Worm (Caenorhabditis elegans) whole organism, L1 larva: Measurements from ENCODE around the gene pha-1.

Experiments
- C16A3.4 ChIP-seq: fragments of 150-350 bp; optimal IDR thresholded peaks from 2 replicates; lab custom pipeline; 2014; ENCODE audit warnings: missing biosample characterization, missing genetic modification characterization
- C34B4.2 ChIP-seq: sonication (generic microtip); optimal IDR thresholded peaks from 2 replicates; lab custom pipeline; 2017; ENCODE audit warnings: mild to moderate bottlenecking, missing genetic modification characterization, missing compliant biosample characterization
- F16B12.6 ChIP-seq: fragments of 150-350 bp; optimal IDR thresholded peaks from 2 replicates; lab custom pipeline; 2014; ENCODE audit warnings: missing biosample characterization, missing genetic modification characterization
- Y116A8C.19 ChIP-seq: sonication (generic microtip); optimal IDR thresholded peaks from 2 replicates; lab custom pipeline; 2016; ENCODE audit warnings: missing compliant biosample characterization, missing genetic modification characterization, borderline replicate concordance
- aha-1 ChIP-seq: fragments of 150-350 bp; optimal IDR thresholded peaks from 2 replicates; lab custom pipeline; 2014; ENCODE audit warnings: missing biosample characterization, missing genetic modification characterization
- alr-1 ChIP-seq: fragments of 200-800 bp; sonication (Bioruptor generic); optimal IDR thresholded peaks from 2 replicates; lab custom pipeline; 2018; ENCODE audit warnings: borderline replicate concordance, mild to moderate bottlenecking, missing genetic modification characterization, missing compliant biosample characterization
- ama-1 ChIP-seq: fragments of 150-350 bp; optimal IDR thresholded peaks from 2 replicates; lab custom pipeline; 2014
- blmp-1 ChIP-seq: fragments of 150-350 bp; optimal IDR thresholded peaks from 2 replicates; lab custom pipeline; 2014; ENCODE audit warnings: missing biosample characterization, missing genetic modification characterization
- ceh-8 ChIP-seq: fragments of 200-800 bp; sonication (Bioruptor generic); optimal IDR thresholded peaks from 2 replicates; lab custom pipeline; 2018; ENCODE audit warnings: mild to moderate bottlenecking, missing genetic modification characterization, moderate library complexity, missing compliant biosample characterization
- ceh-82 ChIP-seq, 3 experiments: fragments of 150-350 bp in 1 of 3; sonication (generic microtip) in 2 of 3; optimal IDR thresholded peaks; 2 replicates each; lab custom pipeline; 2014 to 2017; ENCODE audit warnings: missing biosample characterization in 3 of 3, missing genetic modification characterization in 3 of 3
- ceh-88 ChIP-seq: fragments of 200-800 bp; sonication (Bioruptor generic); IDR thresholded peaks from 2 replicates; pipeline ENCODE4 v1.3.6; 2022; ENCODE audit warnings: missing genetic modification characterization, missing compliant biosample characterization
- ceh-90 ChIP-seq: sonication (generic microtip); optimal IDR thresholded peaks from 2 replicates; lab custom pipeline; 2016; ENCODE audit warnings: missing genetic modification characterization, missing compliant biosample characterization
- dpl-1 ChIP-seq, 3 experiments: fragments of 150-350 bp in 2 of 3; sonication (generic microtip) in 1 of 3; optimal IDR thresholded peaks; 2 replicates each; lab custom pipeline; 2014 to 2017; ENCODE audit warnings: missing biosample characterization in 3 of 3, missing genetic modification characterization in 3 of 3, missing genetic modification reagents in 3 of 3
- dsc-1 ChIP-seq: sonication (generic microtip); optimal IDR thresholded peaks from 2 replicates; lab custom pipeline; 2016; ENCODE audit warnings: mild to moderate bottlenecking, missing genetic modification characterization, missing compliant biosample characterization
- efl-1 ChIP-seq, 4 experiments: fragments of 150-350 bp; optimal IDR thresholded peaks in 3 of 4; peaks in 1 of 4; 1 replicate in 1 of 4; 2 replicates in 3 of 4; lab custom pipeline; 2014; ENCODE audit warnings: missing biosample characterization in 2 of 4, missing genetic modification characterization in 2 of 4, missing genetic modification reagents in 2 of 4
- efl-3 ChIP-seq: fragments of 200-800 bp; sonication (Bioruptor generic); optimal IDR thresholded peaks from 2 replicates; lab custom pipeline; 2018; ENCODE audit warnings: mild to moderate bottlenecking, missing genetic modification characterization, missing compliant biosample characterization
- fkh-10 ChIP-seq: sonication (generic microtip); optimal IDR thresholded peaks from 2 replicates; lab custom pipeline; 2017; ENCODE audit warnings: missing biosample characterization, missing genetic modification reagents, missing genetic modification characterization
- fkh-4 ChIP-seq: sonication (generic microtip); optimal IDR thresholded peaks from 2 replicates; lab custom pipeline; 2016; ENCODE audit warnings: missing compliant biosample characterization, missing genetic modification characterization, borderline replicate concordance
- fos-1 ChIP-seq: fragments of 150-350 bp; optimal IDR thresholded peaks from 2 replicates; lab custom pipeline; 2014; ENCODE audit warnings: missing biosample characterization, missing genetic modification characterization
- grh-1 ChIP-seq: fragments of 200-800 bp; sonication (Bioruptor generic); IDR thresholded peaks from 2 replicates; pipeline ENCODE4 v1.3.6; 2022; ENCODE audit warnings: missing genetic modification reagents, missing genetic modification characterization, missing compliant biosample characterization
- hlh-17 ChIP-seq: fragments of 200-800 bp; sonication (Bioruptor generic); optimal IDR thresholded peaks from 2 replicates; lab custom pipeline; 2018; ENCODE audit warnings: missing genetic modification characterization, mild to moderate bottlenecking, missing compliant biosample characterization, moderate library complexity, borderline replicate concordance
- lin-13 ChIP-seq: fragments of 150-350 bp; optimal IDR thresholded peaks from 2 replicates; lab custom pipeline; 2014; ENCODE audit warnings: missing biosample characterization, missing genetic modification reagents, missing genetic modification characterization
- mdl-1 ChIP-seq, 2 experiments: fragments of 150-350 bp; optimal IDR thresholded peaks; 2 replicates each; lab custom pipeline; 2014 to 2017; ENCODE audit warnings: missing biosample characterization in 2 of 2, missing genetic modification characterization in 2 of 2, inconsistent platforms in 1 of 2
- nhr-11 ChIP-seq: fragments of 150-350 bp; optimal IDR thresholded peaks from 2 replicates; lab custom pipeline; 2014; ENCODE audit warnings: missing biosample characterization, missing genetic modification characterization
- nhr-12 ChIP-seq: sonication (generic microtip); optimal IDR thresholded peaks from 2 replicates; lab custom pipeline; 2017; ENCODE audit warnings: missing biosample characterization, missing genetic modification characterization
- nhr-19 ChIP-seq: fragments of 200-800 bp; sonication (Bioruptor generic); conservative IDR thresholded peaks from 2 replicates; pipeline ENCODE4 v1.3.6; 2022; ENCODE audit warnings: missing genetic modification characterization, missing compliant biosample characterization
- nhr-20 ChIP-seq: sonication (generic microtip); optimal IDR thresholded peaks from 2 replicates; lab custom pipeline; 2016; ENCODE audit warnings: mild to moderate bottlenecking, missing genetic modification characterization, missing compliant biosample characterization
- nhr-237 ChIP-seq: fragments of 150-350 bp; optimal IDR thresholded peaks from 2 replicates; lab custom pipeline; 2014; ENCODE audit warnings: missing biosample characterization, missing genetic modification characterization
- nhr-47 ChIP-seq: sonication (generic microtip); optimal IDR thresholded peaks from 2 replicates; lab custom pipeline; 2016; ENCODE audit warnings: mild to moderate bottlenecking, missing genetic modification characterization, moderate library complexity, missing compliant biosample characterization
- nhr-76 ChIP-seq: sonication (generic microtip); optimal IDR thresholded peaks from 2 replicates; lab custom pipeline; 2017; ENCODE audit warnings: missing biosample characterization, missing genetic modification characterization
- nhr-77 ChIP-seq: fragments of 150-350 bp; optimal IDR thresholded peaks from 2 replicates; lab custom pipeline; 2014; ENCODE audit warnings: missing biosample characterization, missing genetic modification characterization
- nhr-84 ChIP-seq: sonication (generic microtip); optimal IDR thresholded peaks from 2 replicates; lab custom pipeline; 2017; ENCODE audit warnings: missing biosample characterization, missing genetic modification characterization
- nhr-90 ChIP-seq: sonication (generic microtip); optimal IDR thresholded peaks from 2 replicates; lab custom pipeline; 2016; ENCODE audit warnings: mild to moderate bottlenecking, missing genetic modification characterization, missing compliant biosample characterization; ENCODE audit not compliant: poor library complexity
- pax-3 ChIP-seq: fragments of 200-800 bp; sonication (Bioruptor generic); optimal IDR thresholded peaks from 2 replicates; lab custom pipeline; 2018; ENCODE audit warnings: mild to moderate bottlenecking, missing genetic modification characterization, moderate library complexity, missing compliant biosample characterization
- rnt-1 ChIP-seq: sonication (generic microtip); optimal IDR thresholded peaks from 2 replicates; lab custom pipeline; 2016; ENCODE audit warnings: mild to moderate bottlenecking, missing genetic modification characterization, moderate library complexity, missing compliant biosample characterization
- snpc-4 ChIP-seq: fragments of 150-350 bp; optimal IDR thresholded peaks from 2 replicates; lab custom pipeline; 2014; ENCODE audit warnings: missing biosample characterization, missing genetic modification characterization
- sox-4 ChIP-seq: sonication (generic microtip); optimal IDR thresholded peaks from 2 replicates; lab custom pipeline; 2016; ENCODE audit warnings: missing genetic modification characterization, missing compliant biosample characterization
- tlp-1 ChIP-seq: fragments of 150-350 bp; optimal IDR thresholded peaks from 2 replicates; lab custom pipeline; 2014; ENCODE audit warnings: missing biosample characterization, missing genetic modification characterization
- unc-130 ChIP-seq: fragments of 150-350 bp; optimal IDR thresholded peaks from 2 replicates; lab custom pipeline; 2017; ENCODE audit warnings: missing biosample characterization, missing genetic modification characterization, inconsistent platforms
- unc-86 ChIP-seq: sonication (generic microtip); optimal IDR thresholded peaks from 2 replicates; lab custom pipeline; 2016; ENCODE audit warnings: missing genetic modification characterization, missing compliant biosample characterization
- unc-98 ChIP-seq: fragments of 200-800 bp; sonication (Bioruptor generic); IDR thresholded peaks from 2 replicates; pipeline ENCODE4 v1.3.6; 2022; ENCODE audit warnings: missing genetic modification characterization, missing compliant biosample characterization
- vab-15 ChIP-seq: sonication (generic microtip); optimal IDR thresholded peaks from 2 replicates; lab custom pipeline; 2017; ENCODE audit warnings: missing genotype, mild to moderate bottlenecking, missing genetic modification characterization, missing compliant biosample characterization
- zag-1 ChIP-seq: fragments of 150-350 bp; optimal IDR thresholded peaks from 2 replicates; lab custom pipeline; 2014; ENCODE audit warnings: missing biosample characterization, missing genetic modification characterization
- zip-4 ChIP-seq: fragments of 200-800 bp; sonication (Bioruptor generic); optimal IDR thresholded peaks from 2 replicates; lab custom pipeline; 2018; ENCODE audit warnings: mild to moderate bottlenecking, missing genetic modification characterization, moderate library complexity, missing compliant biosample characterization
- ztf-11 ChIP-seq, 2 experiments: sonication (generic microtip); optimal IDR thresholded peaks; 2 replicates each; lab custom pipeline; 2016 to 2017; ENCODE audit warnings: missing genetic modification characterization in 2 of 2, missing biosample characterization in 1 of 2, missing compliant biosample characterization in 1 of 2

pha-1 gene

ce11 chrIII:11090112-11090648, 41.4 kb upstream of the pha-1 start (continued):
- TF ChIP-seq nhr-19 (GFP tag; lab: Robert Waterston, UW) (peak; percentile 59), nhr-90 (peak; percentile 86), lin-13 (GFP tag; lab: Kevin White, UChicago) (peak; percentile 51), nhr-12 (tag; lab: Kevin White, UChicago) (no peak), C34B4.2 (tag; lab: Kevin White, UChicago) (no peak), nhr-76 (no peak), snpc-4 (peak; percentile 98), dpl-1 (GFP tag; optimal IDR thresholded peaks at IDR 0.05; lab: Kevin White, UChicago) (peak in 2 of 3 experiments; percentile 3 to 23), zag-1 (tag; lab: Kevin White, UChicago) (no peak), alr-1 (no peak), nhr-47 (tag; lab: Kevin White, UChicago) (peak; percentile 75), ceh-82 (tag; optimal IDR thresholded peaks at IDR 0.05; lab: Kevin White, UChicago) (peak in 1 of 3 experiments; percentile 2), ceh-88 (GFP tag; lab: Robert Waterston, UW) (no peak; the same call in 1 of the 2 replicates)
- TF ChIP-seq, all 84 proteins: peak for 35

DNA sequence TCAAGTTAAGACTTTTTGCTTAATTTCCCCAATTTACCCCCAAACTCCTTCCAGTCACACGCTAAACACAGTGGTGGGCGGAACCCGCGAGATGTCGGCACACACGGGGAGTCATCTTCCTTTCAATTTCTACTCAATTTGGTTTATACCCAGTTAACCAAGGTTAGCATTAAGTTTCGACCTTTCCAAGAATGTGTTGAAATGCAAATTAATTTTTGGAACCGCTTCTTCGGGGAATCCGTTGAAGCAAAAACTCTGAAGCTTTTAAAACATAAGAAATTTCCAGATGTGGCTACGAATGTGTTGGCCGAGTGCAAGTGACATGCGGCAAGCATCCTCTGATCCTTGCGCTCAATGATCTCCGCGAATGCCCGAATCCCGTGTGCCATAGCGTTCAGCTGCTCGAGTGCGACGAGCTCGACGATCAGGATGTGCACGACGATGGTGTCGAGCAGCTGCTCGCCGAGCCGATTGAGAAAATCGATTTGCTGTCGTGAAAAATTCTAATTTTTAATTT, 40.6 kb upstream of the pha-1 start:
- TF ChIP-seq efl-1 (optimal IDR thresholded peaks at IDR 0.05; lab: Kevin White, UChicago) = peak in 1 of 2 experiments; percentile 13
- TF ChIP-seq efl-1 (GFP tag; optimal IDR thresholded peaks at IDR 0.05 in 1 of 2; lab: Kevin White, UChicago) = peak in 1 of 2 experiments; percentile 84
- TF ChIP-seq nhr-47 (tag; lab: Kevin White, UChicago) = peak; percentile 21
- TF ChIP-seq ama-1 (lab: Kevin White, UChicago) = peak; percentile 82
- peak; percentile 23; the same call in 1 of the 2 replicates for TF ChIP-seq grh-1 (GFP tag; lab: Robert Waterston, UW)
- TF ChIP-seq rnt-1 = peak; percentile 37
- no peak for TF ChIP-seq tlp-1 (tag; lab: Kevin White, UChicago)
- TF ChIP-seq blmp-1 = no peak
- no peak for TF ChIP-seq nhr-77 (tag; lab: Kevin White, UChicago)
- TF ChIP-seq ceh-90 (tag; lab: Kevin White, UChicago) = no peak

DNA sequence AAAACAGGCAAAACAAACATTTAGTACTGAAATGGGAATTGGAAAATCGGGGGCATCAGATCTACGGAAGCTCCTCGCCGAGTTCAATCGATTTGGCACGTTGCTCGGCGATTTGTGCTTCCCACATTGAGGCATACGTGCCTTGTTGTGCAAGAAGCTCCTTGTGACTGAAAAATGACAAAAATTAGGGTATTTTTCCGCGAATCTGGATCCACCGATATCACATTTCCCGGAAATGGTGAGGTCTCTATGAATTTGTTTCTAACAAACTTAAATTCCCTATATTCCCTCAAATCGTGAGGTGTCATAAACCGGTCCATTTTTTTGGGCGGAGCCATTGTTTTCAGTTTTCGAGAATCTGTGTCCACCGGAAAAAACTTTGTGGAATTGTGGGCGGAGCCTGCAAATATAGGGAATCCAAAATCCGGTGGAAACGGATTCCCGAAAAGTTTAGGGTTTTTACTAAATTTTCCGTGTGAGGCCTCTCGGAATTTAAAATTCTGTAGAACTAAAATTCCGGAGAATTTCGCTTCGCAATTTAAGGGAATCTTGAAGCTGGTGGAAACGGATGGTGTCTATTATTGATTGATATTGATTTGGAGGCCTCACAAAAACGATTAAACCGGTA, 39.8 kb upstream of the pha-1 start:
- TF ChIP-seq unc-98 (GFP tag; lab: Robert Waterston, UW) (peak; percentile 98), efl-3 (peak; percentile 77), ceh-8 (GFP tag; lab: Kevin White, UChicago) (peak; percentile 79), fos-1 (tag; lab: Kevin White, UChicago) (no peak), aha-1 (tag; lab: Kevin White, UChicago) (no peak), Y116A8C.19 (tag; lab: Kevin White, UChicago) (peak; percentile 58), zip-4 (GFP tag; lab: Kevin White, UChicago) (no peak), ceh-88 (GFP tag; lab: Robert Waterston, UW) (peak; percentile 69; the same call in 1 of the 2 replicates), pax-3 (tag; lab: Kevin White, UChicago) (peak; percentile 94), snpc-4 (no peak), hlh-17 (no peak), nhr-47 (tag; lab: Kevin White, UChicago) (peak; percentile 83), nhr-90 (peak; percentile 88), dpl-1 (GFP tag; optimal IDR thresholded peaks at IDR 0.05; lab: Kevin White, UChicago) (peak in 1 of 3 experiments; percentile 3), fkh-10 (GFP tag; lab: Kevin White, UChicago) (no peak), mdl-1 (tag; optimal IDR thresholded peaks at IDR 0.05; lab: Kevin White, UChicago) (no peak), unc-130 (tag; lab: Kevin White, UChicago) (no peak), ceh-90 (tag; lab: Kevin White, UChicago) (peak; percentile 71), C16A3.4 (tag; lab: Kevin White, UChicago) (no peak), ztf-11 (tag; optimal IDR thresholded peaks at IDR 0.05; lab: Kevin White, UChicago) (peak in 1 of 2 experiments; percentile 93), fkh-4 (tag; lab: Kevin White, UChicago) (peak; percentile 67), nhr-84 (tag; lab: Kevin White, UChicago) (no peak), lin-13 (GFP tag; lab: Kevin White, UChicago) (no peak), nhr-76 (no peak), nhr-20 (tag; lab: Kevin White, UChicago) (peak; percentile 63), unc-86 (tag; lab: Kevin White, UChicago) (peak; percentile 62), dsc-1 (peak; percentile 69), nhr-77 (tag; lab: Kevin White, UChicago) (no peak), nhr-11 (tag; lab: Kevin White, UChicago) (no peak), sox-4 (peak; percentile 86), nhr-237 (tag; lab: Kevin White, UChicago) (no peak), tlp-1 (tag; lab: Kevin White, UChicago) (no peak), vab-15 (tag; lab: Kevin White, UChicago) (peak; percentile 81), F16B12.6 (tag; lab: Kevin White, UChicago) (no peak)
